Worm (Caenorhabditis elegans) whole organism, young adult: ENCODE measurements around the gene Y66D12A.8.

Source experiments
- aptf-2 ChIP-seq: fragments of 200-800 bp; sonication (Bioruptor generic); conservative IDR thresholded peaks from 2 replicates; pipeline ENCODE4 v1.3.6; 2022; ENCODE audit warnings: missing genetic modification reagents, missing genetic modification characterization, missing compliant biosample characterization
- ceh-27 ChIP-seq: fragments of 200-800 bp; sonication (Bioruptor generic); optimal IDR thresholded peaks from 2 replicates; lab custom pipeline; 2018; ENCODE audit warnings: mild to moderate bottlenecking, missing genetic modification characterization, moderate library complexity, missing compliant biosample characterization
- ceh-79 ChIP-seq: sonication (generic microtip); optimal IDR thresholded peaks from 2 replicates; lab custom pipeline; 2017; ENCODE audit warnings: mild to moderate bottlenecking, missing genetic modification characterization, missing compliant biosample characterization
- ets-4 ChIP-seq: fragments of 200-800 bp; sonication (Bioruptor generic); optimal IDR thresholded peaks from 2 replicates; lab custom pipeline; 2018; ENCODE audit warnings: mild to moderate bottlenecking, missing genetic modification characterization, missing compliant biosample characterization
- hrde-1 ChIP-seq: sonication (generic microtip); optimal IDR thresholded peaks from 2 replicates; lab custom pipeline; 2016; ENCODE audit warnings: missing genetic modification characterization, mild to moderate bottlenecking, missing compliant biosample characterization, moderate library complexity, missing genotype, missing genetic modification reagents, borderline replicate concordance
- hsf-1 ChIP-seq: fragments of 200-800 bp; sonication (Bioruptor generic); IDR thresholded peaks from 2 replicates; pipeline ENCODE4 v1.3.6; 2022; ENCODE audit warnings: missing genetic modification reagents, missing genetic modification characterization, missing compliant biosample characterization
- let-607 ChIP-seq, 2 experiments: fragments of 200-800 bp in 1 of 2; sonication (Bioruptor generic) in 1 of 2; sonication (generic microtip) in 1 of 2; optimal IDR thresholded peaks; 2 replicates each; lab custom pipeline; 2016 to 2018; ENCODE audit warnings: mild to moderate bottlenecking in 2 of 2, missing compliant biosample characterization in 2 of 2, missing genetic modification characterization in 2 of 2, moderate library complexity in 2 of 2, missing genotype in 1 of 2
- nfya-1 ChIP-seq: sonication (generic microtip); optimal IDR thresholded peaks from 2 replicates; lab custom pipeline; 2017; ENCODE audit warnings: antibody characterized with exemption, missing compliant biosample characterization, missing genetic modification characterization, borderline replicate concordance; ENCODE audit not compliant: insufficient read depth
- rpc-1 ChIP-seq, 2 experiments: fragments of 150-350 bp in 1 of 2; sonication (generic microtip) in 1 of 2; optimal IDR thresholded peaks; 2 replicates each; lab custom pipeline; 2014 to 2018; ENCODE audit warnings: missing biosample characterization in 1 of 2, missing genetic modification characterization in 1 of 2, missing genetic modification reagents in 1 of 2, missing genotype in 1 of 2
- snpc-4 ChIP-seq, 5 experiments: fragments of 150-350 bp in 1 of 5; sonication (generic microtip) in 4 of 5; optimal IDR thresholded peaks; 2 replicates each; lab custom pipeline; 2014 to 2018; ENCODE audit warnings: missing genetic modification characterization in 5 of 5, missing biosample characterization in 3 of 5, antibody characterized with exemption in 2 of 5, mild to moderate bottlenecking in 2 of 5, missing compliant biosample characterization in 2 of 5, missing genotype in 2 of 5, moderate library complexity in 2 of 5, missing genetic modification reagents in 1 of 5
- xnd-1 ChIP-seq: sonication (generic microtip); optimal IDR thresholded peaks from 2 replicates; lab custom pipeline; 2016; ENCODE audit warnings: missing genotype, missing genetic modification reagents, missing genetic modification characterization, missing compliant biosample characterization
- zim-3 ChIP-seq: sonication (generic microtip); optimal IDR thresholded peaks from 2 replicates; lab custom pipeline; 2017; ENCODE audit warnings: mild to moderate bottlenecking, missing genetic modification characterization, moderate library complexity, missing compliant biosample characterization
- ztf-3 ChIP-seq: fragments of 200-800 bp; sonication (Bioruptor generic); optimal IDR thresholded peaks from 2 replicates; lab custom pipeline; 2018; ENCODE audit warnings: mild to moderate bottlenecking, missing genetic modification characterization, missing compliant biosample characterization

DNA sequence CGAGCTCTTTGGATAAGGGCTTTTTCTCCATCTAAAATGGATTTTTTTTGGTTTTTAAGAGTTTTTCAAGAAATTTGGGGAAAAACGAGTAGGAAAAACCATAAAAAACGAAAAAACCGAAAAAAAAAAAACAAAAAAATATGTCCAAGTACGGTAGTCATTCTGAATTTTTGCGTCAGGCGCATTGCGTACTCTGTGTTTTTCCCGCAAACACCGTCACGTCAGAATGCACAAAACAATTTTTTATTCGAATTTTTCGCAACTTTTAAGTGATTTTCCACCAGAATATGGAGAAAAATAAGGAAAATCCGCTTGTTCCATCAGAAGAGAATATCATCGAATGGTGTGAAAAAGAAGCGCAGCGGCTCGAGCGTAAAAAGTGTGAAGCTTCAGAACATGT is 7.4 kb downstream of the Y66D12A.8 start, which contains the start of the genes Y66D12A.6 and ceh-92:
- TF ChIP-seq zim-3 (tag; lab: Kevin White, UChicago) (no peak), ceh-27 (no peak), snpc-4 (GFP tag; optimal IDR thresholded peaks at IDR 0.05; lab: Kevin White, UChicago) (no peak), snpc-4 (tag; optimal IDR thresholded peaks at IDR 0.05; lab: Kevin White, UChicago) (no peak), ceh-79 (no peak), ztf-3 (GFP tag; lab: Kevin White, UChicago) (no peak), nfya-1 (no peak), rpc-1 (optimal IDR thresholded peaks at IDR 0.05; lab: Kevin White, UChicago) (no peak), rpc-1 (tag; optimal IDR thresholded peaks at IDR 0.05; lab: Kevin White, UChicago) (no peak), ets-4 (GFP tag; lab: Kevin White, UChicago) (no peak), hsf-1 (GFP tag; lab: Robert Waterston, UW) (no peak), xnd-1 (tag; lab: Kevin White, UChicago) (no peak), let-607 (tag; optimal IDR thresholded peaks at IDR 0.05; lab: Kevin White, UChicago) (no peak), hrde-1 (tag; lab: Kevin White, UChicago) (no peak), aptf-2 (no peak)
